Worm (Caenorhabditis elegans) whole organism, L1 larva: ENCODE measurements around the gene W09C2.8.
A peak's percentile ranks its signal among the peaks of the same experiment; 100 is the strongest.

Source experiments
- C34B4.2 ChIP-seq: sonication (generic microtip); optimal IDR thresholded peaks from 2 replicates; lab custom pipeline; 2017; ENCODE audit warnings: mild to moderate bottlenecking, missing genetic modification characterization, missing compliant biosample characterization
- alr-1 ChIP-seq: fragments of 200-800 bp; sonication (Bioruptor generic); optimal IDR thresholded peaks from 2 replicates; lab custom pipeline; 2018; ENCODE audit warnings: borderline replicate concordance, mild to moderate bottlenecking, missing genetic modification characterization, missing compliant biosample characterization
- ceh-8 ChIP-seq: fragments of 200-800 bp; sonication (Bioruptor generic); optimal IDR thresholded peaks from 2 replicates; lab custom pipeline; 2018; ENCODE audit warnings: mild to moderate bottlenecking, missing genetic modification characterization, moderate library complexity, missing compliant biosample characterization
- ceh-90 ChIP-seq: sonication (generic microtip); optimal IDR thresholded peaks from 2 replicates; lab custom pipeline; 2016; ENCODE audit warnings: missing genetic modification characterization, missing compliant biosample characterization
- dpl-1 ChIP-seq, 3 experiments: fragments of 150-350 bp in 2 of 3; sonication (generic microtip) in 1 of 3; optimal IDR thresholded peaks; 2 replicates each; lab custom pipeline; 2014 to 2017; ENCODE audit warnings: missing biosample characterization in 3 of 3, missing genetic modification characterization in 3 of 3, missing genetic modification reagents in 3 of 3
- efl-1 ChIP-seq, 4 experiments: fragments of 150-350 bp; optimal IDR thresholded peaks in 3 of 4; peaks in 1 of 4; 1 replicate in 1 of 4; 2 replicates in 3 of 4; lab custom pipeline; 2014; ENCODE audit warnings: missing biosample characterization in 2 of 4, missing genetic modification characterization in 2 of 4, missing genetic modification reagents in 2 of 4
- egl-27 ChIP-seq, 2 experiments: fragments of 150-350 bp in 1 of 2; sonication (generic microtip); optimal IDR thresholded peaks; 3 replicates each; lab custom pipeline; 2017 to 2018; ENCODE audit warnings: missing biosample characterization in 2 of 2, missing genetic modification characterization in 2 of 2, missing genetic modification reagents in 2 of 2
- elt-2 ChIP-seq: sonication (generic microtip); optimal IDR thresholded peaks from 2 replicates; lab custom pipeline; 2016; ENCODE audit warnings: missing genetic modification characterization, mild to moderate bottlenecking, inconsistent platforms, missing compliant biosample characterization, missing genetic modification reagents
- ets-5 ChIP-seq: fragments of 200-800 bp; sonication (Bioruptor generic); IDR thresholded peaks from 2 replicates; pipeline ENCODE4 v1.3.6; 2022; ENCODE audit warnings: missing genetic modification characterization, missing compliant biosample characterization
- fkh-10 ChIP-seq: sonication (generic microtip); optimal IDR thresholded peaks from 2 replicates; lab custom pipeline; 2017; ENCODE audit warnings: missing biosample characterization, missing genetic modification reagents, missing genetic modification characterization
- fkh-8 ChIP-seq: sonication (generic microtip); optimal IDR thresholded peaks from 2 replicates; lab custom pipeline; 2016; ENCODE audit warnings: mild to moderate bottlenecking, missing genetic modification characterization, missing compliant biosample characterization
- fos-1 ChIP-seq: fragments of 150-350 bp; optimal IDR thresholded peaks from 2 replicates; lab custom pipeline; 2014; ENCODE audit warnings: missing biosample characterization, missing genetic modification characterization
- grh-1 ChIP-seq: fragments of 200-800 bp; sonication (Bioruptor generic); IDR thresholded peaks from 2 replicates; pipeline ENCODE4 v1.3.6; 2022; ENCODE audit warnings: missing genetic modification reagents, missing genetic modification characterization, missing compliant biosample characterization
- isw-1 ChIP-seq: fragments of 200-800 bp; sonication (Bioruptor generic); IDR thresholded peaks from 2 replicates; pipeline ENCODE4 v1.3.6; 2022; ENCODE audit warnings: missing genetic modification characterization, missing compliant biosample characterization
- lin-14 ChIP-seq: fragments of 200-800 bp; sonication (Bioruptor generic); optimal IDR thresholded peaks from 2 replicates; lab custom pipeline; 2018; ENCODE audit warnings: mild to moderate bottlenecking, missing genetic modification characterization, moderate library complexity, missing compliant biosample characterization
- lin-35 ChIP-seq, 2 experiments: fragments of 150-350 bp; optimal IDR thresholded peaks; 2 replicates each; lab custom pipeline; 2014; ENCODE audit warnings: missing biosample characterization in 2 of 2, missing genetic modification characterization in 2 of 2, missing genetic modification reagents in 2 of 2
- lsy-2 ChIP-seq, 2 experiments: fragments of 150-350 bp; optimal IDR thresholded peaks; 2 replicates each; lab custom pipeline; 2014; ENCODE audit warnings: missing biosample characterization in 2 of 2, missing genetic modification characterization in 2 of 2
- mab-9 ChIP-seq: fragments of 200-800 bp; sonication (Bioruptor generic); IDR thresholded peaks from 2 replicates; pipeline ENCODE4 v1.3.6; 2022; ENCODE audit warnings: missing genetic modification reagents, missing genetic modification characterization, missing compliant biosample characterization
- mdl-1 ChIP-seq, 2 experiments: fragments of 150-350 bp; optimal IDR thresholded peaks; 2 replicates each; lab custom pipeline; 2014 to 2017; ENCODE audit warnings: missing biosample characterization in 2 of 2, missing genetic modification characterization in 2 of 2, inconsistent platforms in 1 of 2
- mef-2 ChIP-seq: fragments of 150-350 bp; optimal IDR thresholded peaks from 2 replicates; lab custom pipeline; 2014; ENCODE audit warnings: missing biosample characterization, missing genetic modification characterization
- mep-1 ChIP-seq: fragments of 150-350 bp; optimal IDR thresholded peaks from 2 replicates; lab custom pipeline; 2014; ENCODE audit warnings: missing biosample characterization, missing genetic modification characterization
- nhr-12 ChIP-seq: sonication (generic microtip); optimal IDR thresholded peaks from 2 replicates; lab custom pipeline; 2017; ENCODE audit warnings: missing biosample characterization, missing genetic modification characterization
- nhr-19 ChIP-seq: fragments of 200-800 bp; sonication (Bioruptor generic); conservative IDR thresholded peaks from 2 replicates; pipeline ENCODE4 v1.3.6; 2022; ENCODE audit warnings: missing genetic modification characterization, missing compliant biosample characterization
- nhr-20 ChIP-seq: sonication (generic microtip); optimal IDR thresholded peaks from 2 replicates; lab custom pipeline; 2016; ENCODE audit warnings: mild to moderate bottlenecking, missing genetic modification characterization, missing compliant biosample characterization
- nhr-28 ChIP-seq: fragments of 150-350 bp; optimal IDR thresholded peaks from 2 replicates; lab custom pipeline; 2014; ENCODE audit warnings: missing biosample characterization, missing genetic modification characterization
- nhr-47 ChIP-seq: sonication (generic microtip); optimal IDR thresholded peaks from 2 replicates; lab custom pipeline; 2016; ENCODE audit warnings: mild to moderate bottlenecking, missing genetic modification characterization, moderate library complexity, missing compliant biosample characterization
- nhr-71 ChIP-seq: sonication (generic microtip); optimal IDR thresholded peaks from 2 replicates; lab custom pipeline; 2016; ENCODE audit warnings: mild to moderate bottlenecking, missing genetic modification characterization, moderate library complexity, missing compliant biosample characterization
- nhr-76 ChIP-seq: sonication (generic microtip); optimal IDR thresholded peaks from 2 replicates; lab custom pipeline; 2017; ENCODE audit warnings: missing biosample characterization, missing genetic modification characterization
- nhr-85 ChIP-seq: sonication (generic microtip); peaks from one replicate; lab custom pipeline; 2016; ENCODE audit warnings: missing genetic modification characterization, inconsistent platforms, missing compliant biosample characterization
- pag-3 ChIP-seq: sonication (generic microtip); optimal IDR thresholded peaks from 2 replicates; lab custom pipeline; 2017; ENCODE audit warnings: missing genetic modification characterization, mild to moderate bottlenecking, missing compliant biosample characterization, antibody characterized with exemption, borderline replicate concordance; ENCODE audit not compliant: insufficient read depth
- pax-3 ChIP-seq: fragments of 200-800 bp; sonication (Bioruptor generic); optimal IDR thresholded peaks from 2 replicates; lab custom pipeline; 2018; ENCODE audit warnings: mild to moderate bottlenecking, missing genetic modification characterization, moderate library complexity, missing compliant biosample characterization
- rnt-1 ChIP-seq: sonication (generic microtip); optimal IDR thresholded peaks from 2 replicates; lab custom pipeline; 2016; ENCODE audit warnings: mild to moderate bottlenecking, missing genetic modification characterization, moderate library complexity, missing compliant biosample characterization
- snu-23 ChIP-seq: sonication (generic microtip); optimal IDR thresholded peaks from 2 replicates; lab custom pipeline; 2016; ENCODE audit warnings: missing genetic modification characterization, missing compliant biosample characterization
- sptf-1 ChIP-seq: fragments of 150-350 bp; optimal IDR thresholded peaks from 2 replicates; lab custom pipeline; 2014; ENCODE audit warnings: missing biosample characterization, missing genetic modification characterization
- unc-130 ChIP-seq: fragments of 150-350 bp; optimal IDR thresholded peaks from 2 replicates; lab custom pipeline; 2017; ENCODE audit warnings: missing biosample characterization, missing genetic modification characterization, inconsistent platforms
- unc-30 ChIP-seq: sonication (generic microtip); optimal IDR thresholded peaks from 2 replicates; lab custom pipeline; 2017; ENCODE audit warnings: missing biosample characterization, missing genetic modification characterization
- unc-62 ChIP-seq: fragments of 150-350 bp; optimal IDR thresholded peaks from 2 replicates; lab custom pipeline; 2014; ENCODE audit warnings: missing biosample characterization, missing genetic modification reagents, missing genetic modification characterization
- unc-86 ChIP-seq: sonication (generic microtip); optimal IDR thresholded peaks from 2 replicates; lab custom pipeline; 2016; ENCODE audit warnings: missing genetic modification characterization, missing compliant biosample characterization
- vab-15 ChIP-seq: sonication (generic microtip); optimal IDR thresholded peaks from 2 replicates; lab custom pipeline; 2017; ENCODE audit warnings: missing genotype, mild to moderate bottlenecking, missing genetic modification characterization, missing compliant biosample characterization
- zip-4 ChIP-seq: fragments of 200-800 bp; sonication (Bioruptor generic); optimal IDR thresholded peaks from 2 replicates; lab custom pipeline; 2018; ENCODE audit warnings: mild to moderate bottlenecking, missing genetic modification characterization, moderate library complexity, missing compliant biosample characterization
- ztf-11 ChIP-seq, 2 experiments: sonication (generic microtip); optimal IDR thresholded peaks; 2 replicates each; lab custom pipeline; 2016 to 2017; ENCODE audit warnings: missing genetic modification characterization in 2 of 2, missing biosample characterization in 1 of 2, missing compliant biosample characterization in 1 of 2

Gene W09C2.8

ce11 chrIV:9668103-9668672 is 44.0 kb upstream of the W09C2.8 start:
- TF ChIP-seq ztf-11 (tag; optimal IDR thresholded peaks at IDR 0.05; lab: Kevin White, UChicago) (no peak), nhr-28 (tag; lab: Kevin White, UChicago) (no peak), fkh-10 (GFP tag; lab: Kevin White, UChicago) (no peak), sptf-1 (tag; lab: Kevin White, UChicago) (no peak), ceh-90 (tag; lab: Kevin White, UChicago) (no peak), rnt-1 (no peak), snu-23 (GFP tag; lab: Kevin White, UChicago) (peak; percentile 23), lin-14 (GFP tag; lab: Kevin White, UChicago) (peak; percentile 46), ceh-8 (GFP tag; lab: Kevin White, UChicago) (no peak), unc-62 (GFP tag; lab: Kevin White, UChicago) (no peak), unc-130 (tag; lab: Kevin White, UChicago) (no peak), nhr-20 (tag; lab: Kevin White, UChicago) (peak; percentile 77), alr-1 (tag; lab: Kevin White, UChicago) (no peak), fkh-8 (tag; lab: Kevin White, UChicago) (no peak), nhr-71 (tag; lab: Kevin White, UChicago) (peak; percentile 64), elt-2 (tag; lab: Kevin White, UChicago) (peak; percentile 65), isw-1 (GFP tag; lab: Robert Waterston, UW) (no peak), lsy-2 (tag; optimal IDR thresholded peaks at IDR 0.05; lab: Kevin White, UChicago) (no peak), unc-30 (tag; lab: Kevin White, UChicago) (no peak), nhr-19 (GFP tag; lab: Robert Waterston, UW) (peak; percentile 10; the same call in 1 of the 2 replicates), mef-2 (no peak), mdl-1 (tag; optimal IDR thresholded peaks at IDR 0.05; lab: Kevin White, UChicago) (peak in 1 of 2 experiments; percentile 31), mab-9 (no peak), pax-3 (tag; lab: Kevin White, UChicago) (no peak), efl-1 (optimal IDR thresholded peaks at IDR 0.05; lab: Kevin White, UChicago) (no peak), efl-1 (GFP tag; optimal IDR thresholded peaks at IDR 0.05 in 1 of 2; lab: Kevin White, UChicago) (peak in 1 of 2 experiments; percentile 56), lin-35 (GFP tag; optimal IDR thresholded peaks at IDR 0.05; lab: Kevin White, UChicago) (peak in 1 of 2 experiments; percentile 14)

- peak; percentile 0 for TF ChIP-seq nhr-47 (tag; lab: Kevin White, UChicago)
- TF ChIP-seq nhr-85 (tag; lab: Kevin White, UChicago) = peak; percentile 73
- TF ChIP-seq nhr-76 (tag; lab: Kevin White, UChicago) = no peak
- TF ChIP-seq nhr-71 (tag; lab: Kevin White, UChicago) = no peak
- TF ChIP-seq fos-1 (tag; lab: Kevin White, UChicago) = no peak
- no peak for TF ChIP-seq vab-15
- TF ChIP-seq lin-14 (GFP tag; lab: Kevin White, UChicago) = peak; percentile 11
- peak; percentile 4 for TF ChIP-seq elt-2 (tag; lab: Kevin White, UChicago)
- peak in 1 of 2 experiments; percentile 10 for TF ChIP-seq lsy-2 (tag; optimal IDR thresholded peaks at IDR 0.05; lab: Kevin White, UChicago)
- TF ChIP-seq mep-1 (tag; lab: Kevin White, UChicago) = peak; percentile 17
Observed at ce11 chrIV:9667084-9667483, 42.9 kb upstream of the W09C2.8 start.

- TF ChIP-seq fkh-10 (GFP tag; lab: Kevin White, UChicago) (peak; percentile 62), pax-3 (tag; lab: Kevin White, UChicago) (no peak), ets-5 (GFP tag; lab: Robert Waterston, UW) (no peak), nhr-12 (tag; lab: Kevin White, UChicago) (no peak), lin-14 (GFP tag; lab: Kevin White, UChicago) (peak; percentile 28), egl-27 (tag; optimal IDR thresholded peaks at IDR 0.05; lab: Kevin White, UChicago) (no peak), unc-86 (tag; lab: Kevin White, UChicago) (no peak), dpl-1 (GFP tag; optimal IDR thresholded peaks at IDR 0.05; lab: Kevin White, UChicago) (no peak), C34B4.2 (tag; lab: Kevin White, UChicago) (no peak), pag-3 (no peak), mep-1 (tag; lab: Kevin White, UChicago) (no peak), zip-4 (GFP tag; lab: Kevin White, UChicago) (no peak), isw-1 (GFP tag; lab: Robert Waterston, UW) (no peak), grh-1 (GFP tag; lab: Robert Waterston, UW) (no peak)
- TF ChIP-seq, all 84 proteins: peak for 2
Observed at ce11 chrIV:9659999-9660398, 35.8 kb upstream of the W09C2.8 start.
